Worm (Caenorhabditis elegans): Measurements from ENCODE around the gene K12D9.1.

ce11 chrV:2971307-2971999 is 42.8 kb upstream of the K12D9.1 start, which contains the start of gene srw-129:
- no peak for TF ChIP-seq mdl-1 (tag; optimal IDR thresholded peaks at IDR 0.05)
- TF ChIP-seq lin-13 (GFP tag; optimal IDR thresholded peaks at IDR 0.05), result no peak
- TF ChIP-seq dmd-4 (tag; optimal IDR thresholded peaks at IDR 0.05), result no peak
- TF ChIP-seq mab-5 (tag; optimal IDR thresholded peaks at IDR 0.05), result no peak
- TF ChIP-seq lsy-2 (tag; optimal IDR thresholded peaks at IDR 0.05), result no peak
- no peak for TF ChIP-seq nhr-10 (tag; optimal IDR thresholded peaks at IDR 0.05)
- no peak for TF ChIP-seq nhr-25 (tag; optimal IDR thresholded peaks at IDR 0.05)
- TF ChIP-seq ceh-82 (tag; optimal IDR thresholded peaks at IDR 0.05), result no peak
- TF ChIP-seq ztf-4 (tag; optimal IDR thresholded peaks at IDR 0.05), result no peak
- no peak for TF ChIP-seq blmp-1 (tag; optimal IDR thresholded peaks at IDR 0.05; ENCODE audit: insufficient read depth)
- no peak for TF ChIP-seq nhr-237 (tag; optimal IDR thresholded peaks at IDR 0.05)
- TF ChIP-seq unc-62 (GFP tag; optimal IDR thresholded peaks at IDR 0.05), result no peak
- TF ChIP-seq ZK546.5 (tag; optimal IDR thresholded peaks at IDR 0.05), result no peak
- TF ChIP-seq snpc-4 (tag; optimal IDR thresholded peaks at IDR 0.05), result no peak
